Fruit fly (Drosophila melanogaster) whole organism, pupa: ENCODE measurements around the gene lectin-24A.

Experiments used
- CG14655 ChIP-seq: fragments of 200-800 bp; sonication (Bioruptor generic); optimal IDR thresholded peaks from 3 replicates; lab custom pipeline; 2017; ENCODE audit warnings: mild to moderate bottlenecking, missing biosample characterization, missing genetic modification reagents, missing genetic modification characterization
- CG15710 ChIP-seq: fragments of 200-800 bp; sonication (Bioruptor generic); optimal IDR thresholded peaks from 2 replicates; lab custom pipeline; 2018; ENCODE audit warnings: missing biosample characterization, mild to moderate bottlenecking, missing genetic modification characterization, moderate library complexity
- CG17806 ChIP-seq: fragments of 200-800 bp; sonication (Bioruptor generic); optimal IDR thresholded peaks from 2 replicates; lab custom pipeline; 2018; ENCODE audit warnings: missing biosample characterization, mild to moderate bottlenecking, missing genetic modification characterization, moderate library complexity
- CG8159 ChIP-seq: fragments of 200-800 bp; sonication (Bioruptor generic); optimal IDR thresholded peaks from 3 replicates; lab custom pipeline; 2018; ENCODE audit warnings: missing biosample characterization, mild to moderate bottlenecking, missing genetic modification characterization, moderate library complexity
- D1 ChIP-seq: fragments of 200-800 bp; sonication (Bioruptor generic); optimal IDR thresholded peaks from 2 replicates; lab custom pipeline; 2018; ENCODE audit warnings: missing biosample characterization, mild to moderate bottlenecking, missing genetic modification characterization, moderate library complexity
- EcR ChIP-seq: fragments of 200-800 bp; sonication (Bioruptor generic); optimal IDR thresholded peaks from 3 replicates; lab custom pipeline; 2019; ENCODE audit warnings: missing biosample characterization, missing genetic modification characterization, mild to moderate bottlenecking, moderate library complexity, missing genetic modification reagents
- Ets98B ChIP-seq: fragments of 200-800 bp; sonication (Bioruptor generic); IDR thresholded peaks from 2 replicates; pipeline ENCODE4 v1.3.6; 2022; ENCODE audit warnings: missing biosample characterization, missing genetic modification characterization
- Pif1A ChIP-seq: fragments of 200-800 bp; sonication (Bioruptor generic); optimal IDR thresholded peaks from 3 replicates; lab custom pipeline; 2016; ENCODE audit warnings: missing biosample characterization, missing genetic modification characterization
- fd96Ca ChIP-seq: fragments of 200-800 bp; sonication (Bioruptor generic); IDR thresholded peaks from 3 replicates; pipeline ENCODE4 v1.3.6; 2022; ENCODE audit warnings: missing biosample characterization, missing genetic modification characterization
- rn ChIP-seq: fragments of 200-800 bp; sonication (Bioruptor generic); IDR thresholded peaks from 2 replicates; pipeline ENCODE4 v1.3.6; 2022; ENCODE audit warnings: missing biosample characterization, missing genetic modification characterization

- no peak for TF ChIP-seq CG8159
- no peak for TF ChIP-seq Ets98B (GFP tag; lab: Robert Waterston, UW)
- no peak for TF ChIP-seq CG15710 (tag; lab: Kevin White, UChicago)
- TF ChIP-seq fd96Ca (GFP tag; lab: Robert Waterston, UW), result no peak
- no peak for TF ChIP-seq CG14655 (GFP tag; lab: Kevin White, UChicago)
- TF ChIP-seq CG17806 (tag; lab: Kevin White, UChicago), result no peak
- no peak for TF ChIP-seq Pif1A (GFP tag; lab: Kevin White, UChicago)
- no peak for TF ChIP-seq EcR (GFP tag; lab: Kevin White, UChicago)
- no peak for TF ChIP-seq rn (GFP tag; lab: Robert Waterston, UW)
- no peak for TF ChIP-seq D1 (tag; lab: Kevin White, UChicago)
Measured at dm6 chr2L:3668451-3668850, 49.1 kb downstream of the lectin-24A start, which contains the start of gene Sfp24Ba.
